Worm (Caenorhabditis elegans) whole organism, early embryonic: ENCODE measurements around the gene pck-3.

Experiments used
- B0310.2 ChIP-seq: sonication (generic microtip); optimal IDR thresholded peaks from 2 replicates; lab custom pipeline; 2016; ENCODE audit warnings: mild to moderate bottlenecking, missing genetic modification characterization, missing compliant biosample characterization
- F13C5.2 ChIP-seq: sonication (generic microtip); optimal IDR thresholded peaks from 2 replicates; lab custom pipeline; 2017; ENCODE audit warnings: mild to moderate bottlenecking, missing genetic modification characterization, inconsistent platforms, missing compliant biosample characterization
- ama-1 ChIP-seq: fragments of 150-350 bp; optimal IDR thresholded peaks from 2 replicates; lab custom pipeline; 2014
- hmg-4 ChIP-seq: fragments of 200-800 bp; sonication (Bioruptor generic); optimal IDR thresholded peaks from 2 replicates; lab custom pipeline; 2018; ENCODE audit warnings: mild to moderate bottlenecking, missing genetic modification characterization, missing compliant biosample characterization
- hnd-1 ChIP-seq: sonication (generic microtip); optimal IDR thresholded peaks from 2 replicates; lab custom pipeline; 2016; ENCODE audit warnings: missing genetic modification characterization, missing compliant biosample characterization
- sea-1 ChIP-seq: fragments of 200-800 bp; sonication (Bioruptor generic); conservative IDR thresholded peaks from 2 replicates; pipeline ENCODE4 v1.3.6; 2022; ENCODE audit warnings: missing genetic modification characterization, missing compliant biosample characterization
- tbx-11 ChIP-seq: fragments of 200-800 bp; sonication (Bioruptor generic); IDR thresholded peaks from 2 replicates; pipeline ENCODE4 v1.3.6; 2022; ENCODE audit warnings: missing genetic modification characterization, missing compliant biosample characterization
- tra-4 ChIP-seq: sonication (generic microtip); optimal IDR thresholded peaks from 2 replicates; lab custom pipeline; 2017; ENCODE audit warnings: missing genetic modification characterization, missing compliant biosample characterization

- TF ChIP-seq ama-1 (lab: Kevin White, UChicago), result no peak
- TF ChIP-seq F13C5.2 (tag; lab: Kevin White, UChicago), result no peak
- TF ChIP-seq B0310.2, result no peak
- no peak for TF ChIP-seq sea-1 (GFP tag; lab: Robert Waterston, UW)
- no peak for TF ChIP-seq tbx-11 (GFP tag; lab: Robert Waterston, UW)
- TF ChIP-seq hmg-4 (GFP tag; lab: Kevin White, UChicago), result no peak
- TF ChIP-seq hnd-1, result no peak
- no peak for TF ChIP-seq tra-4
These were observed 39.5 kb upstream of the pck-3 start for ce11 chrIV:5856975-5857374.
